Worm (Caenorhabditis elegans): ENCODE measurements around the gene grsp-4.

DNA sequence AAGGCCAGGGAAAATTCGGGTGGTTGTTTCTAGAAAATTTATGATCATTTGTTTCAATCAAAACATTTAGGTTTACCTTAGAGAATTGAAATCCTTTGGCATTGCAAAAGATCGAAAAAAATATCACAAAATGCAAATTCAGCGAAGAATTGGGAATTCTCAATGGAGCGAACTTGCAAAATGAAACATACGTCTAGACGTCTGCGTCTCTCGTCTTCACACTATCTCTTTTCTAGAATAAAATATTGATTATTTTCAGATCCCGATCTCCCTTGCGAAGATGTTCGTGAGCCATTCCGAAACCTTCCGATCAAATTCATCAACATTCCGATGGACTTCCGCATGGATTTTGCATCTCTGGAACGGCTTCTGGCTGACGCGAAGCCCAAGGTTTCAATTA lies 44.4 kb upstream of the grsp-4 start, which contains the start of gene ets-6:
- no peak for TF ChIP-seq hlh-15 (tag; optimal IDR thresholded peaks at IDR 0.05)
- no peak for TF ChIP-seq pqm-1 (tag; optimal IDR thresholded peaks at IDR 0.05)
- TF ChIP-seq lin-11 (tag; optimal IDR thresholded peaks at IDR 0.05), result no peak
- TF ChIP-seq elt-4 (tag; optimal IDR thresholded peaks at IDR 0.05), result no peak
- no peak for TF ChIP-seq zip-5 (tag; optimal IDR thresholded peaks at IDR 0.05)
